Worm (Caenorhabditis elegans) whole organism, mixed stage, embryonic: Measurements from ENCODE around the gene srh-48.

Experiments used
- ceh-39 ChIP-seq: fragments of 150-350 bp; optimal IDR thresholded peaks from 2 replicates; lab custom pipeline; 2014; ENCODE audit warnings: missing biosample characterization, missing genetic modification characterization
- lin-32 ChIP-seq: fragments of 200-800 bp; sonication (Bioruptor generic); optimal IDR thresholded peaks from 2 replicates; lab custom pipeline; 2018; ENCODE audit warnings: mild to moderate bottlenecking, missing genetic modification characterization, missing compliant biosample characterization

ce11 chrII:9347444-9347843 lies 32.5 kb upstream of the srh-48 start:
- no peak for TF ChIP-seq ceh-39
- TF ChIP-seq lin-32 (GFP tag; lab: Kevin White, UChicago): no peak
